Worm (Caenorhabditis elegans): ENCODE results near the gene F36A4.2.

ce11 chrIV:4270925-4271324 lies at the start of gene F36A4.2:
- no peak for TF ChIP-seq flt-1 (GFP tag; IDR thresholded peaks at IDR 0.05)
- TF ChIP-seq ama-1 (optimal IDR thresholded peaks at IDR 0.05): no peak
